Fruit fly (Drosophila melanogaster): ENCODE results near the gene CG5439.

CG5439 gene

dm6 chr2L:13222225-13222648 lies 45.3 kb downstream of the CG5439 start, which contains the start of the genes Ski6 and CG16812 (continued):
- TF ChIP-seq Fer3 (tag; optimal IDR thresholded peaks at IDR 0.05): peak; percentile 82
- TF ChIP-seq CG13624 (GFP tag; optimal IDR thresholded peaks at IDR 0.05): peak; percentile 31
- TF ChIP-seq dimm (GFP tag; IDR thresholded peaks at IDR 0.05): no peak
- no peak for TF ChIP-seq usp (GFP tag; optimal IDR thresholded peaks at IDR 0.05)
- peak; percentile 66 for TF ChIP-seq tin (GFP tag; optimal IDR thresholded peaks at IDR 0.05)
- 0 out of 2 replicates have a peak, but pooled peaks have one; percentile 21 for TF ChIP-seq sna (GFP tag; IDR thresholded peaks at IDR 0.05; ENCODE audit: partially characterized antibody)
- TF ChIP-seq CG16863 (GFP tag; optimal IDR thresholded peaks at IDR 0.05): no peak
- TF ChIP-seq CG2120 (GFP tag; optimal IDR thresholded peaks at IDR 0.05): peak; percentile 76
- TF ChIP-seq CG32532 (GFP tag; IDR thresholded peaks at IDR 0.05): peak; percentile 83
- TF ChIP-seq Side (GFP tag; optimal IDR thresholded peaks at IDR 0.05): no peak
- peak; percentile 46 for TF ChIP-seq onecut (GFP tag; IDR thresholded peaks at IDR 0.05)
- peak; percentile 63 for TF ChIP-seq CG9727 (GFP tag; optimal IDR thresholded peaks at IDR 0.05)
- peak; percentile 72 for TF ChIP-seq ind (GFP tag; optimal IDR thresholded peaks at IDR 0.05)
- TF ChIP-seq Bgb (GFP tag; IDR thresholded peaks at IDR 0.05; ENCODE audit: partially characterized antibody): no peak
- TF ChIP-seq ewg (GFP tag; optimal IDR thresholded peaks at IDR 0.05): peak; percentile 13
- TF ChIP-seq Meics (GFP tag; optimal IDR thresholded peaks at IDR 0.05): peak; percentile 48
- TF ChIP-seq CG10654 (GFP tag; optimal IDR thresholded peaks at IDR 0.05): peak; percentile 65
- no peak for TF ChIP-seq lmd (GFP tag; IDR thresholded peaks at IDR 0.05)
- no peak for TF ChIP-seq Sin3A (optimal IDR thresholded peaks at IDR 0.05)
- TF ChIP-seq CG4404 (GFP tag; IDR thresholded peaks at IDR 0.05): peak; percentile 40; the same call in 1 of the 2 replicates
- TF ChIP-seq zen (tag; optimal IDR thresholded peaks at IDR 0.05): peak; percentile 83
- peak; percentile 68 for TF ChIP-seq E2f1 (GFP tag; IDR thresholded peaks at IDR 0.05)
- peak; percentile 60; the same call in 1 of the 2 replicates for TF ChIP-seq MBD-R2 (GFP tag; IDR thresholded peaks at IDR 0.05)
- TF ChIP-seq eve (GFP tag; optimal IDR thresholded peaks at IDR 0.05): no peak
- no peak for TF ChIP-seq Tbp (GFP tag; optimal IDR thresholded peaks at IDR 0.05)
- no peak for TF ChIP-seq Poxn (GFP tag; IDR thresholded peaks at IDR 0.05)
- no peak for TF ChIP-seq zf30C (GFP tag; optimal IDR thresholded peaks at IDR 0.05)
- TF ChIP-seq CG18764 (GFP tag; optimal IDR thresholded peaks at IDR 0.05): peak; percentile 47
- TF ChIP-seq stwl (tag; optimal IDR thresholded peaks at IDR 0.05): peak; percentile 79
- peak; percentile 20 for TF ChIP-seq CG18476 (GFP tag; optimal IDR thresholded peaks at IDR 0.05)
- TF ChIP-seq HHEX (GFP tag; optimal IDR thresholded peaks at IDR 0.05): peak; percentile 28
- peak; percentile 78 for TF ChIP-seq CG9817 (tag; optimal IDR thresholded peaks at IDR 0.05)
- peak; percentile 71 for TF ChIP-seq az2 (GFP tag; optimal IDR thresholded peaks at IDR 0.05)
- peak; percentile 65; the same call in 2 of the 3 replicates for TF ChIP-seq ase (GFP tag; IDR thresholded peaks at IDR 0.05)
- no peak for TF ChIP-seq hkb (optimal IDR thresholded peaks at IDR 0.05)
- peak; percentile 69 for TF ChIP-seq hkb (GFP tag; IDR thresholded peaks at IDR 0.05)
- TF ChIP-seq CG5180 (GFP tag; optimal IDR thresholded peaks at IDR 0.05): no peak
- peak; percentile 49 for TF ChIP-seq bcd (GFP tag; optimal IDR thresholded peaks at IDR 0.05)
- peak; percentile 36 for TF ChIP-seq trh (GFP tag; optimal IDR thresholded peaks at IDR 0.05)
- no peak for TF ChIP-seq CG14860 (GFP tag; IDR thresholded peaks at IDR 0.05; ENCODE audit: partially characterized antibody)
- TF ChIP-seq Drgx (GFP tag; IDR thresholded peaks at IDR 0.05): no peak
- peak; percentile 50; the same call in 1 of the 2 replicates for TF ChIP-seq ssp (GFP tag; IDR thresholded peaks at IDR 0.05)
- TF ChIP-seq Ets65A (GFP tag): peak; percentile 79
- TF ChIP-seq Chrac-16 (GFP tag; optimal IDR thresholded peaks at IDR 0.05): peak; percentile 78
- no peak for TF ChIP-seq CG11398 (GFP tag; optimal IDR thresholded peaks at IDR 0.05)
- TF ChIP-seq dm (GFP tag; optimal IDR thresholded peaks at IDR 0.05): peak; percentile 43
- TF ChIP-seq CG5245 (GFP tag; optimal IDR thresholded peaks at IDR 0.05): peak; percentile 25
- TF ChIP-seq Nf-YA (GFP tag; IDR thresholded peaks at IDR 0.05): 0 out of 2 replicates have a peak, but pooled peaks have one; percentile 4
- TF ChIP-seq CG6689 (GFP tag; IDR thresholded peaks at IDR 0.05): peak; percentile 68
- peak; percentile 41 for TF ChIP-seq CG33557 (GFP tag; optimal IDR thresholded peaks at IDR 0.05)
- TF ChIP-seq CG12071 (GFP tag; optimal IDR thresholded peaks at IDR 0.05): no peak
- peak; percentile 52 for TF ChIP-seq kay (GFP tag; optimal IDR thresholded peaks at IDR 0.05)
- TF ChIP-seq CG17328 (GFP tag; IDR thresholded peaks at IDR 0.05): peak; percentile 68
